Worm (Caenorhabditis elegans) whole organism, early embryonic: Measurements from ENCODE around the gene srz-63.

Source experiments
- F13C5.2 ChIP-seq: sonication (generic microtip); optimal IDR thresholded peaks from 2 replicates; lab custom pipeline; 2017; ENCODE audit warnings: mild to moderate bottlenecking, missing genetic modification characterization, inconsistent platforms, missing compliant biosample characterization
- ama-1 ChIP-seq: fragments of 150-350 bp; optimal IDR thresholded peaks from 2 replicates; lab custom pipeline; 2014
- flt-1 ChIP-seq: fragments of 200-800 bp; sonication (Bioruptor generic); IDR thresholded peaks from 2 replicates; pipeline ENCODE4 v1.3.6; 2022; ENCODE audit warnings: missing genetic modification characterization, missing compliant biosample characterization
- hmbx-1 ChIP-seq: sonication (generic microtip); optimal IDR thresholded peaks from 2 replicates; lab custom pipeline; 2016; ENCODE audit warnings: mild to moderate bottlenecking, missing genetic modification characterization, missing compliant biosample characterization
- hmg-4 ChIP-seq: fragments of 200-800 bp; sonication (Bioruptor generic); optimal IDR thresholded peaks from 2 replicates; lab custom pipeline; 2018; ENCODE audit warnings: mild to moderate bottlenecking, missing genetic modification characterization, missing compliant biosample characterization
- tbx-11 ChIP-seq: fragments of 200-800 bp; sonication (Bioruptor generic); IDR thresholded peaks from 2 replicates; pipeline ENCODE4 v1.3.6; 2022; ENCODE audit warnings: missing genetic modification characterization, missing compliant biosample characterization
- tbx-37 ChIP-seq: fragments of 200-800 bp; sonication (Bioruptor generic); conservative IDR thresholded peaks from 2 replicates; pipeline ENCODE4 v1.3.6; 2022; ENCODE audit warnings: missing genetic modification reagents, missing genetic modification characterization, missing compliant biosample characterization

DNA sequence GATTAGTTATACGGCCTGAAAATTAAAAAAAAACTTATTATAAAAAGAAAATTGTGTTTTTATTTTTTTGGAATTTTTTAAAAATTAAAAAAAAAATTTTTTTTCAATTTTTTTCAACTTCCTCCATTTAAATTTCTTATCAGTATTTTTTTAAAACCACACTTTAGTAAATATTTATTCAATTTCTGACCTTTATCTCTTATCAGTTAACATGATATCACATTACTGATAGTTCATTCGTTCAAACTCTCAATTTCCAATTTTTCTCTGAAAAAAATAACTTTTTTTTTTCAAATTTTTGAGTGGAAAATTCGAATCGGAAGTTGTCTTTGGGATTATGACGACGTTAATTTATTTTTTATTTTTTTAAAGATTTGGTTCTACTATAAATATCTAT, 19.2 kb downstream of the srz-63 start:
- TF ChIP-seq ama-1 (lab: Kevin White, UChicago) = no peak
- no peak for TF ChIP-seq flt-1 (GFP tag; lab: Robert Waterston, UW)
- TF ChIP-seq tbx-37 (GFP tag; lab: Robert Waterston, UW) = no peak
- TF ChIP-seq tbx-11 (GFP tag; lab: Robert Waterston, UW) = no peak
- TF ChIP-seq hmbx-1 (tag; lab: Kevin White, UChicago) = no peak
- no peak for TF ChIP-seq F13C5.2 (tag; lab: Kevin White, UChicago)
- no peak for TF ChIP-seq hmg-4 (GFP tag; lab: Kevin White, UChicago)
